Worm (Caenorhabditis elegans) whole organism, L3 larva: ENCODE data around the gene str-103.

ENCODE experiments used
- nhr-28 ChIP-seq: fragments of 150-350 bp; optimal IDR thresholded peaks from 2 replicates; lab custom pipeline; 2014; ENCODE audit warnings: missing biosample characterization, missing genetic modification characterization
- unc-39 ChIP-seq: sonication (generic microtip); optimal IDR thresholded peaks from 4 replicates; lab custom pipeline; 2017; ENCODE audit warnings: missing biosample characterization, missing genetic modification characterization

DNA sequence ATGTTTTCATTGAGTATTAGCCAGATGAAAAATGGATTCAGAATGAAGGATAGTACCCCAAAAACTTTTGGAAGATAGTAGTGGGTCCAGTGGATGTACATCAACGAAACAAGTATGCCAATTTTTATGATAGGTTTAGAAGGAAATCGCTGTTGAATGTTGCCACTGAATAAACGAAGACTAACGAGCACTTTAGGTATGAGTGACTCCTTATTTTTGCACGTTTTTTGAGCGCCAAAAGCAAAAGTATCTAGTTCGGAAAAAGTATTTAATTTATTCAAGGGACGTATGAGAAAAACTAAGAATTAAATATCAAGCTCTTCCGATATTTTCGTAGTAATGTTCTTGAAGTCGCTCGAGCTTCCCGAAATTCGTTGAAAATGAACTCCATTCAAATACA lies 44.6 kb downstream of the str-103 start, which contains the start of gene srj-10:
- TF ChIP-seq unc-39 (tag; lab: Kevin White, UChicago) (no peak), nhr-28 (tag; lab: Kevin White, UChicago) (no peak)
